Fruit fly (Drosophila melanogaster): Measurements from ENCODE around the gene CG17568.

- TF ChIP-seq CTCF (optimal IDR thresholded peaks at IDR 0.05) (no peak), CG8478 (optimal IDR thresholded peaks at IDR 0.05) (no peak)
Observed at dm6 chr2L:19163143-19163974, 18.1 kb downstream of the CG17568 start.

All from S2 (cell line).